Worm (Caenorhabditis elegans) whole organism, L4 larva: Measurements from ENCODE around the gene R13A5.11.

ENCODE experiments used
- D1046.2 ChIP-seq: fragments of 200-800 bp; sonication (Bioruptor generic); IDR thresholded peaks from 2 replicates; pipeline ENCODE4 v1.3.6; 2022; ENCODE audit warnings: missing genetic modification characterization, missing compliant biosample characterization
- R02D3.7 ChIP-seq: fragments of 150-350 bp; sonication (generic microtip); optimal IDR thresholded peaks from 3 replicates; lab custom pipeline; 2014; ENCODE audit warnings: missing biosample characterization, missing genetic modification characterization
- T26A8.4 ChIP-seq: fragments of 200-800 bp; sonication (Bioruptor generic); IDR thresholded peaks from 2 replicates; pipeline ENCODE4 v1.3.6; 2022; ENCODE audit warnings: missing genetic modification characterization, missing compliant biosample characterization
- Y48G9A.11 ChIP-seq: fragments of 200-800 bp; sonication (Bioruptor generic); IDR thresholded peaks from 2 replicates; pipeline ENCODE4 v1.3.6; 2022; ENCODE audit warnings: missing genetic modification reagents, missing genetic modification characterization, missing compliant biosample characterization
- Y5F2A.4 ChIP-seq: fragments of 200-800 bp; sonication (Bioruptor generic); optimal IDR thresholded peaks from 2 replicates; lab custom pipeline; 2018; ENCODE audit warnings: mild to moderate bottlenecking, missing genetic modification characterization, missing compliant biosample characterization
- aha-1 ChIP-seq: fragments of 150-350 bp; peaks from one replicate; lab custom pipeline; 2014; ENCODE audit warnings: missing biosample characterization, missing genetic modification characterization
- aly-2 ChIP-seq: sonication (generic microtip); optimal IDR thresholded peaks from 2 replicates; lab custom pipeline; 2018; ENCODE audit warnings: missing biosample characterization, missing genetic modification characterization
- ceh-20 ChIP-seq: fragments of 200-800 bp; sonication (Bioruptor generic); IDR thresholded peaks from 2 replicates; pipeline ENCODE4 v1.3.6; 2022; ENCODE audit warnings: missing genetic modification reagents, missing genetic modification characterization, missing compliant biosample characterization
- ceh-62 ChIP-seq: sonication (generic microtip); optimal IDR thresholded peaks from 2 replicates; lab custom pipeline; 2017; ENCODE audit warnings: missing biosample characterization, missing genetic modification characterization
- ceh-82 ChIP-seq: sonication (generic microtip); optimal IDR thresholded peaks from 2 replicates; lab custom pipeline; 2017; ENCODE audit warnings: missing biosample characterization, missing genetic modification characterization
- ces-1 ChIP-seq: fragments of 150-350 bp; sonication (generic microtip); optimal IDR thresholded peaks from 4 replicates; lab custom pipeline; 2014; ENCODE audit warnings: missing biosample characterization, missing genetic modification reagents, missing genetic modification characterization
- ctbp-1 ChIP-seq: fragments of 200-800 bp; sonication (Bioruptor generic); IDR thresholded peaks from 2 replicates; pipeline ENCODE4 v1.3.6; 2022; ENCODE audit warnings: missing genetic modification reagents, missing genetic modification characterization, missing compliant biosample characterization
- daf-16 ChIP-seq, 3 experiments: sonication (generic microtip); optimal IDR thresholded peaks; 2 replicates each; lab custom pipeline; 2016 to 2017; ENCODE audit warnings: missing genetic modification characterization in 3 of 3, missing genetic modification reagents in 3 of 3, mild to moderate bottlenecking in 2 of 3, missing compliant biosample characterization in 2 of 3, missing biosample characterization in 1 of 3, moderate library complexity in 1 of 3
- dmd-8 ChIP-seq: fragments of 200-800 bp; sonication (Bioruptor generic); IDR thresholded peaks from 2 replicates; pipeline ENCODE4 v1.3.6; 2022; ENCODE audit warnings: missing genetic modification characterization, missing compliant biosample characterization
- duxl-1 ChIP-seq: sonication (generic microtip); optimal IDR thresholded peaks from 2 replicates; lab custom pipeline; 2016; ENCODE audit warnings: mild to moderate bottlenecking, missing genetic modification characterization, moderate library complexity, missing compliant biosample characterization; ENCODE audit not compliant: poor library complexity
- hlh-11 ChIP-seq: fragments of 200-800 bp; sonication (Bioruptor generic); optimal IDR thresholded peaks from 2 replicates; lab custom pipeline; 2018; ENCODE audit warnings: mild to moderate bottlenecking, missing genetic modification characterization, missing compliant biosample characterization
- hmg-1.1 ChIP-seq: fragments of 200-800 bp; sonication (Bioruptor generic); IDR thresholded peaks from 2 replicates; pipeline ENCODE4 v1.3.6; 2022; ENCODE audit warnings: missing genetic modification reagents, missing genetic modification characterization, missing compliant biosample characterization
- lim-7 ChIP-seq: fragments of 200-800 bp; sonication (Bioruptor generic); IDR thresholded peaks from 2 replicates; pipeline ENCODE4 v1.3.6; 2022; ENCODE audit warnings: missing genetic modification characterization, missing compliant biosample characterization
- lin-1 ChIP-seq: fragments of 200-800 bp; sonication (Bioruptor generic); IDR thresholded peaks from 2 replicates; pipeline ENCODE4 v1.3.6; 2022; ENCODE audit warnings: missing genetic modification reagents, missing genetic modification characterization, missing compliant biosample characterization
- lsy-2 ChIP-seq, 2 experiments: fragments of 150-350 bp in 1 of 2; sonication (generic microtip) in 1 of 2; optimal IDR thresholded peaks; 2 replicates each; lab custom pipeline; 2014 to 2017; ENCODE audit warnings: missing biosample characterization in 2 of 2, missing genetic modification characterization in 2 of 2
- mdl-1 ChIP-seq, 2 experiments: fragments of 150-350 bp in 1 of 2; sonication (generic microtip) in 1 of 2; optimal IDR thresholded peaks; 2 replicates each; lab custom pipeline; 2014 to 2017; ENCODE audit warnings: missing biosample characterization in 2 of 2, missing genetic modification characterization in 2 of 2
- mes-2 ChIP-seq: sonication (generic microtip); optimal IDR thresholded peaks from 2 replicates; lab custom pipeline; 2016; ENCODE audit warnings: missing genotype, mild to moderate bottlenecking, missing genetic modification characterization, missing compliant biosample characterization; ENCODE audit not compliant: poor library complexity, severe bottlenecking
- mxl-2 ChIP-seq: fragments of 200-800 bp; sonication (Bioruptor generic); conservative IDR thresholded peaks from 2 replicates; pipeline ENCODE4 v1.3.6; 2022; ENCODE audit warnings: missing genetic modification reagents, missing genetic modification characterization, missing compliant biosample characterization
- nhr-11 ChIP-seq: fragments of 150-350 bp; optimal IDR thresholded peaks from 2 replicates; lab custom pipeline; 2014; ENCODE audit warnings: missing biosample characterization, missing genetic modification characterization
- nhr-237 ChIP-seq: sonication (generic microtip); optimal IDR thresholded peaks from 2 replicates; lab custom pipeline; 2017; ENCODE audit warnings: missing biosample characterization, missing genetic modification characterization
- nhr-41 ChIP-seq: fragments of 200-800 bp; sonication (Bioruptor generic); IDR thresholded peaks from 2 replicates; pipeline ENCODE4 v1.3.6; 2022; ENCODE audit warnings: missing genetic modification reagents, missing genetic modification characterization, missing compliant biosample characterization
- nhr-6 ChIP-seq: fragments of 150-350 bp; optimal IDR thresholded peaks from 2 replicates; lab custom pipeline; 2014; ENCODE audit warnings: missing biosample characterization, missing genetic modification characterization
- pha-4 ChIP-seq, 2 experiments: fragments of 150-350 bp in 1 of 2; fragments of 200-800 bp in 1 of 2; sonication (Bioruptor generic) in 1 of 2; IDR thresholded peaks in 1 of 2; optimal IDR thresholded peaks in 1 of 2; 2 replicates each; pipeline versions ENCODE4 v1.3.6 to Lab custom; 2014 to 2022; ENCODE audit warnings: missing genetic modification characterization in 2 of 2, missing genetic modification reagents in 2 of 2, missing biosample characterization in 1 of 2, missing compliant biosample characterization in 1 of 2
- php-3 ChIP-seq: fragments of 200-800 bp; sonication (Bioruptor generic); IDR thresholded peaks from 2 replicates; pipeline ENCODE4 v1.3.6; 2022; ENCODE audit warnings: missing genetic modification reagents, missing genetic modification characterization, missing compliant biosample characterization
- set-16 ChIP-seq: fragments of 200-800 bp; sonication (Bioruptor generic); IDR thresholded peaks from 2 replicates; pipeline ENCODE4 v1.3.6; 2022; ENCODE audit warnings: missing genetic modification reagents, missing genetic modification characterization, missing compliant biosample characterization
- snpc-1.2 ChIP-seq: fragments of 200-800 bp; sonication (Bioruptor generic); IDR thresholded peaks from 2 replicates; pipeline ENCODE4 v1.3.6; 2022; ENCODE audit warnings: missing genetic modification reagents, missing genetic modification characterization, missing compliant biosample characterization
- tag-97 ChIP-seq: fragments of 200-800 bp; sonication (Bioruptor generic); IDR thresholded peaks from 2 replicates; pipeline ENCODE4 v1.3.6; 2022; ENCODE audit warnings: missing genetic modification characterization, missing compliant biosample characterization
- unc-130 ChIP-seq: sonication (generic microtip); optimal IDR thresholded peaks from 2 replicates; lab custom pipeline; 2016; ENCODE audit warnings: missing genetic modification reagents, missing genetic modification characterization, missing compliant biosample characterization
- unc-62 ChIP-seq, 3 experiments: fragments of 150-350 bp in 1 of 3; sonication (generic microtip); optimal IDR thresholded peaks in 2 of 3; peaks in 1 of 3; 1 replicate in 1 of 3; 2 replicates in 2 of 3; lab custom pipeline; 2014 to 2017; ENCODE audit warnings: missing biosample characterization in 3 of 3, missing genetic modification characterization in 3 of 3, missing genetic modification reagents in 3 of 3, missing genotype in 1 of 3
- vab-7 ChIP-seq: fragments of 200-800 bp; sonication (Bioruptor generic); IDR thresholded peaks from 2 replicates; pipeline ENCODE4 v1.3.6; 2022; ENCODE audit warnings: missing genetic modification reagents, missing genetic modification characterization, missing compliant biosample characterization
- ztf-11 ChIP-seq: fragments of 150-350 bp; optimal IDR thresholded peaks from 2 replicates; lab custom pipeline; 2014; ENCODE audit warnings: missing biosample characterization, missing genetic modification characterization
- ztf-7 ChIP-seq: fragments of 150-350 bp; optimal IDR thresholded peaks from 2 replicates; lab custom pipeline; 2014; ENCODE audit warnings: missing biosample characterization, missing genetic modification characterization

R13A5.11 gene

ce11 chrIII:7555360-7555759 lies 37.8 kb downstream of the R13A5.11 start, which contains the start of gene ceh-13 (continued):
- TF ChIP-seq unc-130 (GFP tag; lab: Kevin White, UChicago): no peak

- TF ChIP-seq unc-62 (GFP tag; optimal IDR thresholded peaks at IDR 0.05 in 1 of 2; lab: Kevin White, UChicago): peak in 1 of 2 experiments; percentile 99
- no peak for TF ChIP-seq unc-62 (tag; optimal IDR thresholded peaks at IDR 0.05; lab: Kevin White, UChicago)
- TF ChIP-seq ztf-7 (tag; lab: Kevin White, UChicago): no peak
- TF ChIP-seq ceh-20 (GFP tag; lab: Robert Waterston, UW): peak; percentile 81
- TF ChIP-seq hlh-11 (tag; lab: Kevin White, UChicago): peak; percentile 8
- peak in 1 of 2 experiments; percentile 48 for TF ChIP-seq lsy-2 (tag; optimal IDR thresholded peaks at IDR 0.05; lab: Kevin White, UChicago)
- TF ChIP-seq nhr-41 (GFP tag; lab: Robert Waterston, UW): no peak
- TF ChIP-seq mdl-1 (tag; optimal IDR thresholded peaks at IDR 0.05; lab: Kevin White, UChicago): peak in 1 of 2 experiments; percentile 2
- peak; percentile 65 for TF ChIP-seq aha-1 (tag; lab: Kevin White, UChicago)
- no peak for TF ChIP-seq mes-2
- no peak for TF ChIP-seq lim-7 (GFP tag; lab: Robert Waterston, UW)
Measured at ce11 chrIII:7554697-7555145, 38.4 kb downstream of the R13A5.11 start.

DNA sequence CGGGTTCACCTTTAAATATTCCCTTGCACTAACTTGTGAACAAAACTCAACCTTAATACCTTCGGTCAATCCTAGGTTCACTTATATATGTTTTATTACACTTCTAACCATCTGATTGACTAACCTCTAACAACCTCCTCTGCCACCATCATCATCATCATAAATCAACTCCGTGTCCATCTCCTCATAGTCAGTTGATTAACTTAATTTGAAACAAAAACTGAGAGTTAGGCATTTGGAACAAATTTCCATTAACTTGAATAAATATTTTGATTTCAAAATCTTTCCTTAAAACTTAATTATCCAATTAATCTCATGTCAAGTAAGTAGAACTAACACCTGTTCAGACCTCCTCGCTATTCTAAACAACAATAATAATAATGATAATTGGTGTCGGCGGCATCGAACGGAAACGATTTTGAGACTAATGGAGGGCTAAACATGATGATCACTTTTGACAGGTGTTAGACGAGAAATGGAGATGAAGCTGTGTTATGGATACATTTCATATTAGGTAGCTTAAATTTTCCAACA lies 39.4 kb downstream of the R13A5.11 start:
- TF ChIP-seq unc-62 (GFP tag; optimal IDR thresholded peaks at IDR 0.05 in 1 of 2; lab: Kevin White, UChicago) (peak in 1 of 2 experiments; percentile 92), unc-62 (tag; optimal IDR thresholded peaks at IDR 0.05; lab: Kevin White, UChicago) (no peak), R02D3.7 (tag; lab: Kevin White, UChicago) (no peak), aha-1 (tag; lab: Kevin White, UChicago) (peak; percentile 36), Y5F2A.4 (GFP tag; lab: Kevin White, UChicago) (no peak)

DNA sequence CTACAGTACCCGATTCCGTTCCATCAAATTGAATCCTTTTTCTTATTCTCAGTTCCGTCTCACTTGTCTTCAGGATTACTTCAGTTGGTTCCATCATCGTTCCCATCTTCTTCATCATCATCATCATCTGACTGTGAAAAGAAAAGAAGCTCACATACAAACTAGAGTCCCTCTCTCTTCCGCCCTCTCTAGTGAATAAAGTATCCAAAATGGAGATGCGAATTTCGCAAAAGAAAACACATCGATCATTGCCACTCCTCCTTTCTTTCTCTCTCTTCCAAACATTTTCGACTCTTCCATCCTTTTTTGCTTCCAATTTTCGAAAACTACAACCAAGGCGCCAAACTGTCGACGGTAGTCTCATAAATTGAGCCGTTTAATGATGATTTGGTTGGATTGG lies 40.3 kb downstream of the R13A5.11 start:
- TF ChIP-seq unc-62 (GFP tag; optimal IDR thresholded peaks at IDR 0.05 in 1 of 2; lab: Kevin White, UChicago): peak in 1 of 2 experiments; percentile 99
- no peak for TF ChIP-seq unc-62 (tag; optimal IDR thresholded peaks at IDR 0.05; lab: Kevin White, UChicago)
- no peak for TF ChIP-seq ceh-82
- peak in 1 of 2 experiments; percentile 13 for TF ChIP-seq lsy-2 (tag; optimal IDR thresholded peaks at IDR 0.05; lab: Kevin White, UChicago)
- TF ChIP-seq, all 104 proteins: peak for 2

DNA sequence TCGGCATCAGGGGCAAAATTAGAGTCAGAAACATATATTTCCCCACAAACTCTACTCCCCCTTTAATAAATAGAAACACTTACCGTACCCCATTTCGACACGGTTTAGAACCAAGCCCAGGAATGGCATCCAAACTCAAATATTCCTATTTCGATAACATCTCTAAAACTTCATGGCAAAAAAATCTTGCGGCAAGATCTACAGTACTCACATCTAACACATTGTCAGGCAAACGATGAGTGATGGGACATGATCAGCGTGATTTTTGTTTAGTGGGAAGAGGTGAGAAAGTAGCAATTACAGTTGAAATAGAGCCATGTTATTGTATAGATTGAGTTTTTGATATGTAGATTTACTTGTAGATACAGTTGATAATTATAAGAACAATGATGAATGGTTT lies 42.2 kb downstream of the R13A5.11 start:
- TF ChIP-seq nhr-11: no peak
- TF ChIP-seq tag-97 (GFP tag; lab: Robert Waterston, UW): no peak
- TF ChIP-seq ztf-11: no peak
- no peak for TF ChIP-seq T26A8.4 (GFP tag; lab: Robert Waterston, UW)
- no peak for TF ChIP-seq hmg-1.1 (GFP tag; lab: Robert Waterston, UW)
- TF ChIP-seq ctbp-1 (GFP tag; lab: Robert Waterston, UW): no peak
- TF ChIP-seq ces-1 (GFP tag; lab: Kevin White, UChicago): no peak
- no peak for TF ChIP-seq Y48G9A.11

ce11 chrIII:7548963-7549362 lies 44.2 kb downstream of the R13A5.11 start:
- TF ChIP-seq php-3 (GFP tag; lab: Robert Waterston, UW) (no peak), duxl-1 (tag; lab: Kevin White, UChicago) (no peak), vab-7 (GFP tag; lab: Robert Waterston, UW) (no peak), daf-16 (GFP tag; optimal IDR thresholded peaks at IDR 0.05; lab: Kevin White, UChicago) (peak in 1 of 2 experiments; percentile 15), daf-16 (tag; optimal IDR thresholded peaks at IDR 0.05; lab: Kevin White, UChicago) (no peak), hmg-1.1 (GFP tag; lab: Robert Waterston, UW) (no peak), ceh-20 (GFP tag; lab: Robert Waterston, UW) (0 out of 2 replicates have a peak, but pooled peaks have one; percentile 40), unc-62 (GFP tag; optimal IDR thresholded peaks at IDR 0.05 in 1 of 2; lab: Kevin White, UChicago) (peak in 1 of 2 experiments; percentile 81), unc-62 (tag; optimal IDR thresholded peaks at IDR 0.05; lab: Kevin White, UChicago) (no peak), snpc-1.2 (GFP tag; lab: Robert Waterston, UW) (no peak), ceh-82 (no peak), D1046.2 (GFP tag; lab: Robert Waterston, UW) (no peak), nhr-6 (tag; lab: Kevin White, UChicago) (no peak), lin-1 (no peak), ceh-62 (tag; lab: Kevin White, UChicago) (no peak), set-16 (GFP tag; lab: Robert Waterston, UW) (no peak), ctbp-1 (GFP tag; lab: Robert Waterston, UW) (no peak), pha-4 (GFP tag; IDR thresholded peaks at IDR 0.05; lab: Robert Waterston, UW) (no peak), pha-4 (tag; optimal IDR thresholded peaks at IDR 0.05; lab: Kevin White, UChicago) (no peak), dmd-8 (GFP tag; lab: Robert Waterston, UW) (no peak), mxl-2 (GFP tag; lab: Robert Waterston, UW) (no peak), lim-7 (GFP tag; lab: Robert Waterston, UW) (no peak), nhr-237 (tag; lab: Kevin White, UChicago) (no peak), aly-2 (tag; lab: Kevin White, UChicago) (no peak), ztf-7 (tag; lab: Kevin White, UChicago) (no peak)
